Fruit fly (Drosophila melanogaster): ENCODE data around the gene CG12375.

Gene CG12375

DNA sequence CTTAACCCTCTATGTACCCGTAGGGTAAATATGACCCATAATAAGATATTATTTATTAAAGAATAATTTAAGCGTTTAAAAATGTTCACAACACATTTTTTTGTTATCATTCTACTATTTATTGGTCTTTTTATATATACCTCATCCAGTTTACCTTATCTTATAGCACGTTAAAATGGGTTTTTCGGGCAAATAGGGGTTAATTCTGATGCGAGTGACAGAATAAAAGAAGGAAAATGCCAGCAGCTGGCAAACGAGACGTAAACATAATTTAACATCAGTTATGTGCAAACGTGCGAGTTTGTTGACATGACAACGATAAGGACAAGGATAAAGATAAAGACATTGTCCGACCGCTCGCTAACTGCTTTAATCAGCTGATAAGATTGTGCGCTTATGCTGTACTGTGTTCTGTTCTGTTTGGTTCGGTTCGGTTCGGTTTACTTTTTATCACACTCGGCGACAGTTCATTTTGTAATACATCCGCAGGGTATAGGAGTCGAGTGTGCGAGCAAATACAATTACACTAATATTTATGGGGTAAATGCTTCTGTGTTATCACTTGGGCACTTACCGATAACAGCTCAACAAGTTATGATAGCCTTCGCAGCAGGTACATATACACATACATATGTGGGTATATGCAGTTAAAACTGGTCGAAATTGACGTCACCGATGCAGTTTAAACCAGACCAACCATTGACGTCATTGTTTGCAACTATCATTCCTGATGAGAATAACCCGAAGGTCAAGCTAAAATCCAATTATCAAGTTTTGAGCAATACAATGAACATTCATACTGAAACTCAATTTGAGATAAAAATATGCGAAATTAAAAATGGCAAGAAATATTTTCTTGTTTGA lies 26.0 kb downstream of the CG12375 start (continued):
- TF ChIP-seq CG12744 (GFP tag; optimal IDR thresholded peaks at IDR 0.05) = no peak
- no peak for TF ChIP-seq CG6689 (GFP tag; IDR thresholded peaks at IDR 0.05)
- TF ChIP-seq eyg (GFP tag; optimal IDR thresholded peaks at IDR 0.05) = no peak
- TF ChIP-seq mam (GFP tag; optimal IDR thresholded peaks at IDR 0.05) = no peak
- TF ChIP-seq Atf-2 (GFP tag; optimal IDR thresholded peaks at IDR 0.05) = no peak
- TF ChIP-seq NC2β (GFP tag; optimal IDR thresholded peaks at IDR 0.05) = no peak
- peak; percentile 31 for TF ChIP-seq CG15601 (tag; optimal IDR thresholded peaks at IDR 0.05)
- no peak for TF ChIP-seq TFAM (GFP tag; optimal IDR thresholded peaks at IDR 0.05)
- TF ChIP-seq repo (GFP tag; optimal IDR thresholded peaks at IDR 0.05) = no peak
- TF ChIP-seq CG8281 (tag; optimal IDR thresholded peaks at IDR 0.05) = no peak
- no peak for TF ChIP-seq CG33213 (GFP tag; optimal IDR thresholded peaks at IDR 0.05)
- TF ChIP-seq CG13287 (GFP tag; IDR thresholded peaks at IDR 0.05; ENCODE audit: partially characterized antibody) = no peak
- no peak for TF ChIP-seq ara (GFP tag; IDR thresholded peaks at IDR 0.05)
- TF ChIP-seq CG17186 (GFP tag; optimal IDR thresholded peaks at IDR 0.05) = no peak
- TF ChIP-seq zen2 (GFP tag; IDR thresholded peaks at IDR 0.05; ENCODE audit: partially characterized antibody) = no peak
- no peak for TF ChIP-seq gfzf (GFP tag; optimal IDR thresholded peaks at IDR 0.05)
- peak; percentile 10 for TF ChIP-seq CG11723 (GFP tag; optimal IDR thresholded peaks at IDR 0.05)
- peak; percentile 23 for TF ChIP-seq CG2712 (tag; optimal IDR thresholded peaks at IDR 0.05)
- peak; percentile 12 for TF ChIP-seq CG7556 (GFP tag; optimal IDR thresholded peaks at IDR 0.05)
- no peak for TF ChIP-seq Usf (GFP tag; optimal IDR thresholded peaks at IDR 0.05)
- no peak for TF ChIP-seq klu (GFP tag; IDR thresholded peaks at IDR 0.05)
- peak; percentile 44 for TF ChIP-seq Hey (tag; optimal IDR thresholded peaks at IDR 0.05)
- no peak for TF ChIP-seq CG9876 (GFP tag; optimal IDR thresholded peaks at IDR 0.05)
- no peak for TF ChIP-seq dpn (GFP tag; optimal IDR thresholded peaks at IDR 0.05)
- no peak for TF ChIP-seq CG31365 (tag; optimal IDR thresholded peaks at IDR 0.05)
- TF ChIP-seq nmo (GFP tag; optimal IDR thresholded peaks at IDR 0.05) = peak; percentile 8
- no peak for TF ChIP-seq E2f1 (GFP tag; IDR thresholded peaks at IDR 0.05)
- TF ChIP-seq CG4820 (GFP tag; optimal IDR thresholded peaks at IDR 0.05) = no peak
- TF ChIP-seq H15 (GFP tag; IDR thresholded peaks at IDR 0.05) = no peak
- TF ChIP-seq chm (GFP tag; IDR thresholded peaks at IDR 0.05) = no peak
- no peak for TF ChIP-seq Aef1 (GFP tag; IDR thresholded peaks at IDR 0.05)
- no peak for TF ChIP-seq ash1 (GFP tag; optimal IDR thresholded peaks at IDR 0.05)
- no peak for TF ChIP-seq pnt (GFP tag; optimal IDR thresholded peaks at IDR 0.05)
- TF ChIP-seq Fer1 (GFP tag; optimal IDR thresholded peaks at IDR 0.05) = peak; percentile 11
- TF ChIP-seq Tbp (GFP tag; optimal IDR thresholded peaks at IDR 0.05) = no peak
- TF ChIP-seq Mrtf (GFP tag; IDR thresholded peaks at IDR 0.05) = no peak
- TF ChIP-seq CG16779 (GFP tag; IDR thresholded peaks at IDR 0.05) = no peak
- peak; percentile 0 for TF ChIP-seq CG17912 (GFP tag; optimal IDR thresholded peaks at IDR 0.05)
- peak; percentile 8 for TF ChIP-seq fd3F (GFP tag; optimal IDR thresholded peaks at IDR 0.05)
- TF ChIP-seq Abd-B (GFP tag; optimal IDR thresholded peaks at IDR 0.05) = no peak
- no peak for TF ChIP-seq sna (GFP tag; IDR thresholded peaks at IDR 0.05; ENCODE audit: partially characterized antibody)
- TF ChIP-seq NfI (GFP tag; optimal IDR thresholded peaks at IDR 0.05) = no peak
- no peak for TF ChIP-seq gcm2 (GFP tag; optimal IDR thresholded peaks at IDR 0.05)
- no peak for TF ChIP-seq Hand (GFP tag; optimal IDR thresholded peaks at IDR 0.05)
- no peak for TF ChIP-seq CG12659 (GFP tag; optimal IDR thresholded peaks at IDR 0.05)
- TF ChIP-seq ap (GFP tag; IDR thresholded peaks at IDR 0.05) = no peak
- TF ChIP-seq chinmo (GFP tag; IDR thresholded peaks at IDR 0.05; ENCODE audit: partially characterized antibody) = peak; percentile 70; the same call in 1 of the 4 replicates
- TF ChIP-seq Atf3 (GFP tag; optimal IDR thresholded peaks at IDR 0.05) = no peak
- TF ChIP-seq CG3065 (GFP tag; optimal IDR thresholded peaks at IDR 0.05) = no peak
- TF ChIP-seq CG1233 (GFP tag; optimal IDR thresholded peaks at IDR 0.05) = no peak
